Worm (Caenorhabditis elegans): ENCODE data around the gene C07B5.3.

DNA sequence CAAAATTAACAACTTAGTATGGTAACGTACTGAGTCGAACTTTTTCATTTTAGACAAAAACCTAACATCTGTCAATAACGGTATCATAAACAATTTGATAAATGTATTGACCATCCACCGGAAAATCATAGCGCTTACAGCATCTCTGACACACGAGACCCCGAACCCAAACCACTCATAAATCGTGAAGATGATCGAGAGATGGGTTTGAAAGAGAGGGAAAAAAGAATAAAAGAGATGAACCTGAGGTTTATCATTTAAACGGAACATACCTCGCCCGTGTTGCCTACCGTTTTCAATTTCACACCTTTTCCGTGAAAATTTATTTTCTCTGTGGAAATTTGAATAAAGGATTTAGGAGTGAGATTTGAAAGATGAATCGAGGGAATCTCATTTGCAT is 33.4 kb downstream of the C07B5.3 start:
- TF ChIP-seq dao-5 (tag; optimal IDR thresholded peaks at IDR 0.05), result no peak
- no peak for TF ChIP-seq W03F9.2 (tag; optimal IDR thresholded peaks at IDR 0.05)
- TF ChIP-seq him-1 (tag; optimal IDR thresholded peaks at IDR 0.05), result no peak
